Worm (Caenorhabditis elegans) whole organism, L4 larva: ENCODE results near the gene Y108F1.5.

ENCODE experiments used
- D1046.2 ChIP-seq: fragments of 200-800 bp; sonication (Bioruptor generic); IDR thresholded peaks from 2 replicates; pipeline ENCODE4 v1.3.6; 2022; ENCODE audit warnings: missing genetic modification characterization, missing compliant biosample characterization
- F26F4.8 ChIP-seq: fragments of 200-800 bp; sonication (Bioruptor generic); conservative IDR thresholded peaks from 2 replicates; pipeline ENCODE4 v1.3.6; 2022; ENCODE audit warnings: missing genetic modification characterization, missing compliant biosample characterization
- F49E8.2 ChIP-seq: sonication (generic microtip); optimal IDR thresholded peaks from 2 replicates; lab custom pipeline; 2016; ENCODE audit warnings: missing compliant biosample characterization, mild to moderate bottlenecking, missing genetic modification characterization, borderline replicate concordance
- Y75B8A.6 ChIP-seq: fragments of 200-800 bp; sonication (Bioruptor generic); IDR thresholded peaks from 2 replicates; pipeline ENCODE4 v1.3.6; 2022; ENCODE audit warnings: missing genetic modification reagents, missing genetic modification characterization, missing compliant biosample characterization
- ZK546.5 ChIP-seq, 2 experiments: sonication (generic microtip); optimal IDR thresholded peaks; 2 replicates each; lab custom pipeline; 2017; ENCODE audit warnings: missing biosample characterization in 2 of 2, missing genetic modification characterization in 2 of 2
- aha-1 ChIP-seq: fragments of 150-350 bp; peaks from one replicate; lab custom pipeline; 2014; ENCODE audit warnings: missing biosample characterization, missing genetic modification characterization
- ama-1 ChIP-seq: fragments of 150-350 bp; optimal IDR thresholded peaks from 2 replicates; lab custom pipeline; 2014; ENCODE audit warnings: inconsistent platforms, mixed read lengths
- attf-4 ChIP-seq: sonication (generic microtip); optimal IDR thresholded peaks from 3 replicates; lab custom pipeline; 2017; ENCODE audit warnings: missing biosample characterization, missing genetic modification characterization
- ceh-32 ChIP-seq: sonication (generic microtip); optimal IDR thresholded peaks from 2 replicates; lab custom pipeline; 2016; ENCODE audit warnings: mild to moderate bottlenecking, missing genetic modification characterization, missing compliant biosample characterization; ENCODE audit not compliant: poor library complexity
- daf-16 ChIP-seq, 3 experiments: sonication (generic microtip); optimal IDR thresholded peaks; 2 replicates each; lab custom pipeline; 2016 to 2017; ENCODE audit warnings: missing genetic modification characterization in 3 of 3, missing genetic modification reagents in 3 of 3, mild to moderate bottlenecking in 2 of 3, missing compliant biosample characterization in 2 of 3, missing biosample characterization in 1 of 3, moderate library complexity in 1 of 3
- dmd-9 ChIP-seq: fragments of 200-800 bp; sonication (Bioruptor generic); IDR thresholded peaks from 2 replicates; pipeline ENCODE4 v1.3.6; 2022; ENCODE audit warnings: missing genetic modification reagents, missing genetic modification characterization, missing compliant biosample characterization
- dpl-1 ChIP-seq: fragments of 150-350 bp; optimal IDR thresholded peaks from 2 replicates; lab custom pipeline; 2014; ENCODE audit warnings: missing biosample characterization, missing genetic modification reagents, missing genetic modification characterization
- hif-1 ChIP-seq, 2 experiments: sonication (generic microtip); optimal IDR thresholded peaks; 2 replicates each; lab custom pipeline; 2016 to 2017; ENCODE audit warnings: missing compliant biosample characterization in 2 of 2, missing genetic modification characterization in 2 of 2, missing genetic modification reagents in 2 of 2, missing genotype in 2 of 2, mild to moderate bottlenecking in 1 of 2
- hlh-30 ChIP-seq: sonication (generic microtip); optimal IDR thresholded peaks from 2 replicates; lab custom pipeline; 2017; ENCODE audit warnings: antibody characterized with exemption, mild to moderate bottlenecking, missing genetic modification characterization, missing compliant biosample characterization; ENCODE audit not compliant: insufficient read depth
- jun-1 ChIP-seq: fragments of 150-350 bp; optimal IDR thresholded peaks from 2 replicates; lab custom pipeline; 2014; ENCODE audit warnings: missing biosample characterization, missing genetic modification reagents, missing genetic modification characterization
- lin-29 ChIP-seq: fragments of 200-800 bp; sonication (Bioruptor generic); IDR thresholded peaks from 2 replicates; pipeline ENCODE4 v1.3.6; 2022; ENCODE audit warnings: missing genetic modification reagents, missing genetic modification characterization, missing compliant biosample characterization
- lin-38 ChIP-seq: fragments of 200-800 bp; sonication (Bioruptor generic); IDR thresholded peaks from 2 replicates; pipeline ENCODE4 v1.3.6; 2022; ENCODE audit warnings: missing genetic modification reagents, missing genetic modification characterization, missing compliant biosample characterization
- lin-39 ChIP-seq: fragments of 150-350 bp; optimal IDR thresholded peaks from 2 replicates; lab custom pipeline; 2014; ENCODE audit warnings: missing biosample characterization, missing genetic modification reagents, missing genetic modification characterization
- lsy-2 ChIP-seq, 2 experiments: fragments of 150-350 bp in 1 of 2; sonication (generic microtip) in 1 of 2; optimal IDR thresholded peaks; 2 replicates each; lab custom pipeline; 2014 to 2017; ENCODE audit warnings: missing biosample characterization in 2 of 2, missing genetic modification characterization in 2 of 2
- mes-2 ChIP-seq: sonication (generic microtip); optimal IDR thresholded peaks from 2 replicates; lab custom pipeline; 2016; ENCODE audit warnings: missing genotype, mild to moderate bottlenecking, missing genetic modification characterization, missing compliant biosample characterization; ENCODE audit not compliant: poor library complexity, severe bottlenecking
- mxl-2 ChIP-seq: fragments of 200-800 bp; sonication (Bioruptor generic); conservative IDR thresholded peaks from 2 replicates; pipeline ENCODE4 v1.3.6; 2022; ENCODE audit warnings: missing genetic modification reagents, missing genetic modification characterization, missing compliant biosample characterization
- mxl-3 ChIP-seq: fragments of 200-800 bp; sonication (Bioruptor generic); optimal IDR thresholded peaks from 2 replicates; lab custom pipeline; 2018; ENCODE audit warnings: mild to moderate bottlenecking, missing genetic modification characterization, missing compliant biosample characterization
- nhr-102 ChIP-seq: sonication (generic microtip); optimal IDR thresholded peaks from 2 replicates; lab custom pipeline; 2016; ENCODE audit warnings: mild to moderate bottlenecking, missing genetic modification characterization, moderate library complexity, missing compliant biosample characterization
- nhr-28 ChIP-seq: fragments of 150-350 bp; optimal IDR thresholded peaks from 2 replicates; lab custom pipeline; 2014; ENCODE audit warnings: missing biosample characterization, missing genetic modification characterization
- nhr-41 ChIP-seq: fragments of 200-800 bp; sonication (Bioruptor generic); IDR thresholded peaks from 2 replicates; pipeline ENCODE4 v1.3.6; 2022; ENCODE audit warnings: missing genetic modification reagents, missing genetic modification characterization, missing compliant biosample characterization
- pha-4 ChIP-seq, 2 experiments: fragments of 150-350 bp in 1 of 2; fragments of 200-800 bp in 1 of 2; sonication (Bioruptor generic) in 1 of 2; IDR thresholded peaks in 1 of 2; optimal IDR thresholded peaks in 1 of 2; 2 replicates each; pipeline versions ENCODE4 v1.3.6 to Lab custom; 2014 to 2022; ENCODE audit warnings: missing genetic modification characterization in 2 of 2, missing genetic modification reagents in 2 of 2, missing biosample characterization in 1 of 2, missing compliant biosample characterization in 1 of 2
- php-3 ChIP-seq: fragments of 200-800 bp; sonication (Bioruptor generic); IDR thresholded peaks from 2 replicates; pipeline ENCODE4 v1.3.6; 2022; ENCODE audit warnings: missing genetic modification reagents, missing genetic modification characterization, missing compliant biosample characterization
- pqm-1 ChIP-seq: sonication (generic microtip); optimal IDR thresholded peaks from 2 replicates; lab custom pipeline; 2017; ENCODE audit warnings: missing biosample characterization, missing genetic modification characterization
- spr-1 ChIP-seq: sonication (generic microtip); optimal IDR thresholded peaks from 2 replicates; lab custom pipeline; 2016; ENCODE audit warnings: mild to moderate bottlenecking, missing genetic modification characterization, missing compliant biosample characterization
- spr-3 ChIP-seq: fragments of 200-800 bp; sonication (Bioruptor generic); optimal IDR thresholded peaks from 2 replicates; lab custom pipeline; 2018; ENCODE audit warnings: mild to moderate bottlenecking, missing genetic modification characterization, missing compliant biosample characterization
- tag-97 ChIP-seq: fragments of 200-800 bp; sonication (Bioruptor generic); IDR thresholded peaks from 2 replicates; pipeline ENCODE4 v1.3.6; 2022; ENCODE audit warnings: missing genetic modification characterization, missing compliant biosample characterization
- tra-1 ChIP-seq: fragments of 200-800 bp; sonication (Bioruptor generic); IDR thresholded peaks from 2 replicates; pipeline ENCODE4 v1.3.6; 2022; ENCODE audit warnings: missing genetic modification reagents, missing genetic modification characterization, missing compliant biosample characterization
- unc-130 ChIP-seq: sonication (generic microtip); optimal IDR thresholded peaks from 2 replicates; lab custom pipeline; 2016; ENCODE audit warnings: missing genetic modification reagents, missing genetic modification characterization, missing compliant biosample characterization
- zag-1 ChIP-seq: fragments of 150-350 bp; optimal IDR thresholded peaks from 2 replicates; lab custom pipeline; 2014; ENCODE audit warnings: missing biosample characterization, missing genetic modification characterization

Y108F1.5 gene

DNA sequence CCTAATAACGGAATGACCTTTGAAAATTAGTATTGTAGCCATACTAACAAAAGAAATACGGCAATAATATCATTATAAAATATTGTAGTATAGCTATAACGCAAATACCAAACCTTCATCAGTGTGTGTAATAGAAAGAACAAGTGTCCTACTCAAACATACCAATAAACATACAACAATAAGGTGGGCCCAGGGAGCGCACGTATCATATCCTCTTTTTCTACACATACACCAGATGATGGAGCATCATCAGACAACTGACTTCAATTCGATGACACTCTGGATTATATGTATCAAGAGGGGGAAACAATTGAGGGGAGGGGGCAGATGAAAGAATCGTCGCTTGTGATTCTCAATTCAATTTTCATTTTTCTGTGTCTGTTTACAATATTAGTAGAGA, 26.4 kb upstream of the Y108F1.5 start:
- TF ChIP-seq mxl-3 (GFP tag; lab: Kevin White, UChicago) (no peak), aha-1 (tag; lab: Kevin White, UChicago) (peak; percentile 60), tra-1 (no peak), daf-16 (GFP tag; optimal IDR thresholded peaks at IDR 0.05; lab: Kevin White, UChicago) (peak in 1 of 2 experiments; percentile 68), daf-16 (tag; optimal IDR thresholded peaks at IDR 0.05; lab: Kevin White, UChicago) (no peak), D1046.2 (GFP tag; lab: Robert Waterston, UW) (no peak), mes-2 (tag; lab: Kevin White, UChicago) (no peak), hlh-30 (tag; lab: Kevin White, UChicago) (no peak), hif-1 (tag; optimal IDR thresholded peaks at IDR 0.05; lab: Kevin White, UChicago) (no peak), ZK546.5 (tag; optimal IDR thresholded peaks at IDR 0.05; lab: Kevin White, UChicago) (no peak), unc-130 (GFP tag; lab: Kevin White, UChicago) (no peak), mxl-2 (GFP tag; lab: Robert Waterston, UW) (no peak), nhr-28 (tag; lab: Kevin White, UChicago) (peak; percentile 5), nhr-102 (tag; lab: Kevin White, UChicago) (no peak), lin-29 (GFP tag; lab: Robert Waterston, UW) (no peak), lsy-2 (tag; optimal IDR thresholded peaks at IDR 0.05; lab: Kevin White, UChicago) (no peak), lin-39 (tag; lab: Kevin White, UChicago) (no peak)
- TF ChIP-seq, all 104 proteins: peak for 3

- TF ChIP-seq pha-4 (GFP tag; IDR thresholded peaks at IDR 0.05; lab: Robert Waterston, UW) (no peak), pha-4 (tag; optimal IDR thresholded peaks at IDR 0.05; lab: Kevin White, UChicago) (no peak), ama-1 (lab: Kevin White, UChicago) (no peak), daf-16 (GFP tag; optimal IDR thresholded peaks at IDR 0.05; lab: Kevin White, UChicago) (no peak), daf-16 (tag; optimal IDR thresholded peaks at IDR 0.05; lab: Kevin White, UChicago) (peak; percentile 64), lin-38 (GFP tag; lab: Robert Waterston, UW) (no peak), php-3 (GFP tag; lab: Robert Waterston, UW) (no peak), jun-1 (tag; lab: Kevin White, UChicago) (no peak), pqm-1 (tag; lab: Kevin White, UChicago) (peak; percentile 9), nhr-28 (tag; lab: Kevin White, UChicago) (peak; percentile 26), F26F4.8 (no peak)
These were observed 25.3 kb upstream of the Y108F1.5 start for ce11 chrX:299090-299489.

DNA sequence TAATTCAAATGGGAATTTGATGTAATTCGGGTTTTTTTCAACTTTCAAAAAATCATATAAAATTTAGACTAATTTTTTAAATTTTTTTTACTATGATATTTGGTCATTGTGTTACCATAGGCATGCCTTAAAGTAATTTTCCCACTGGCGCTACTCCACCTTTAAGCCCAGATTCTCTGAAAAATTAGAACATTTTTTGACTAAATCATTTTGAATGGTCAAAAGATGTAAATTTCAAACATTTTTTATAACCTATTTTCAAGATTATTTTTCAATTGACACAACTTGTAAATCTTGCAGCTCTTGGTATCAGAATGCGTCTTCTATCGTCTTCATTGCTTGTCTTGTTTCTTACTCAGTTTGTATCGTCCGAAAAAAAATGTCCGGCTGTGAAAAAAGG, 23.1 kb upstream of the Y108F1.5 start, which contains the start of gene R57.2:
R57.2 (plus strand) TSS at position 301 of the 400 bp plus-strand sequence.
- TF ChIP-seq Y75B8A.6 (GFP tag; lab: Robert Waterston, UW) (no peak), hif-1 (tag; optimal IDR thresholded peaks at IDR 0.05; lab: Kevin White, UChicago) (no peak), spr-1 (no peak), ceh-32 (tag; lab: Kevin White, UChicago) (no peak), F26F4.8 (no peak), dmd-9 (GFP tag; lab: Robert Waterston, UW) (no peak), aha-1 (tag; lab: Kevin White, UChicago) (no peak), unc-130 (GFP tag; lab: Kevin White, UChicago) (no peak), tag-97 (GFP tag; lab: Robert Waterston, UW) (no peak), ama-1 (lab: Kevin White, UChicago) (no peak), zag-1 (tag; lab: Kevin White, UChicago) (no peak), spr-3 (GFP tag; lab: Kevin White, UChicago) (no peak), nhr-41 (GFP tag; lab: Robert Waterston, UW) (no peak), F49E8.2 (no peak), dpl-1 (GFP tag; lab: Kevin White, UChicago) (no peak), attf-4 (tag; lab: Kevin White, UChicago) (no peak), mxl-2 (GFP tag; lab: Robert Waterston, UW) (no peak)
